Worm (Caenorhabditis elegans) whole organism, L3 larva: ENCODE data around the gene ZK177.2.

Experiments used
- aly-2 ChIP-seq: fragments of 150-350 bp; optimal IDR thresholded peaks from 2 replicates; lab custom pipeline; 2014; ENCODE audit warnings: missing biosample characterization, missing genetic modification characterization
- ceh-16 ChIP-seq: sonication (generic microtip); optimal IDR thresholded peaks from 2 replicates; lab custom pipeline; 2017; ENCODE audit warnings: missing biosample characterization, missing genetic modification characterization
- ceh-82 ChIP-seq: fragments of 150-350 bp; optimal IDR thresholded peaks from 2 replicates; lab custom pipeline; 2014; ENCODE audit warnings: missing biosample characterization, missing genetic modification characterization
- elt-3 ChIP-seq, 3 experiments: fragments of 150-350 bp in 1 of 3; sonication (generic microtip) in 2 of 3; optimal IDR thresholded peaks; 2 replicates in 2 of 3; 4 replicates in 1 of 3; lab custom pipeline; 2014 to 2017; ENCODE audit warnings: missing biosample characterization in 3 of 3, missing genetic modification characterization in 3 of 3
- fos-1 ChIP-seq: fragments of 150-350 bp; optimal IDR thresholded peaks from 2 replicates; lab custom pipeline; 2014; ENCODE audit warnings: missing biosample characterization, missing genetic modification characterization
- jun-1 ChIP-seq: fragments of 150-350 bp; optimal IDR thresholded peaks from 2 replicates; lab custom pipeline; 2014; ENCODE audit warnings: missing biosample characterization, missing genetic modification reagents, missing genetic modification characterization
- mdl-1 ChIP-seq: fragments of 150-350 bp; optimal IDR thresholded peaks from 2 replicates; lab custom pipeline; 2014; ENCODE audit warnings: missing biosample characterization, missing genetic modification characterization
- nhr-12 ChIP-seq: fragments of 150-350 bp; optimal IDR thresholded peaks from 2 replicates; lab custom pipeline; 2014; ENCODE audit warnings: missing biosample characterization, missing genetic modification characterization
- nhr-237 ChIP-seq: fragments of 150-350 bp; optimal IDR thresholded peaks from 2 replicates; lab custom pipeline; 2014; ENCODE audit warnings: missing biosample characterization, missing genetic modification characterization
- nhr-77 ChIP-seq: fragments of 150-350 bp; optimal IDR thresholded peaks from 2 replicates; lab custom pipeline; 2014; ENCODE audit warnings: missing biosample characterization, missing genetic modification characterization
- pqm-1 ChIP-seq: fragments of 150-350 bp; optimal IDR thresholded peaks from 2 replicates; lab custom pipeline; 2017; ENCODE audit warnings: missing biosample characterization, missing genetic modification characterization, inconsistent platforms

ce11 chrII:5541685-5542084 lies 22.7 kb downstream of the ZK177.2 start, which contains the start of gene C17C3.24:
- TF ChIP-seq fos-1 (tag; lab: Kevin White, UChicago) = no peak
- no peak for TF ChIP-seq elt-3 (tag; optimal IDR thresholded peaks at IDR 0.05; lab: Kevin White, UChicago)
- no peak for TF ChIP-seq ceh-16
- TF ChIP-seq ceh-82 (tag; lab: Kevin White, UChicago) = no peak
- no peak for TF ChIP-seq pqm-1 (tag; lab: Kevin White, UChicago)
- no peak for TF ChIP-seq nhr-237 (tag; lab: Kevin White, UChicago)
- TF ChIP-seq nhr-77 (tag; lab: Kevin White, UChicago) = no peak
- TF ChIP-seq jun-1 (tag; lab: Kevin White, UChicago) = no peak
- no peak for TF ChIP-seq mdl-1
- no peak for TF ChIP-seq nhr-12 (tag; lab: Kevin White, UChicago)
- no peak for TF ChIP-seq aly-2 (tag; lab: Kevin White, UChicago)
